Worm (Caenorhabditis elegans): ENCODE results near the gene C06B8.7.

The C06B8.7 gene

ce11 chrV:15551642-15552041 is 53.1 kb downstream of the C06B8.7 start (continued):
- peak; percentile 52; the same call in 1 of the 2 replicates for TF ChIP-seq Y53F4B.3 (GFP tag; IDR thresholded peaks at IDR 0.05)
- no peak for TF ChIP-seq madf-3 (GFP tag; IDR thresholded peaks at IDR 0.05)
- TF ChIP-seq F52B5.7 (tag; optimal IDR thresholded peaks at IDR 0.05), result no peak
- peak; percentile 44 for TF ChIP-seq nhr-179 (tag; optimal IDR thresholded peaks at IDR 0.05)
- TF ChIP-seq mel-28 (tag; optimal IDR thresholded peaks at IDR 0.05; ENCODE audit: borderline replicate concordance), result peak; percentile 34
- TF ChIP-seq F57A8.1 (GFP tag; optimal IDR thresholded peaks at IDR 0.05), result no peak
- TF ChIP-seq tbp1 (GFP tag; optimal IDR thresholded peaks at IDR 0.05), result peak; percentile 98
- no peak for TF ChIP-seq F37B4.10 (GFP tag; IDR thresholded peaks at IDR 0.05)
- TF ChIP-seq pbrm-1 (GFP tag; IDR thresholded peaks at IDR 0.05), result peak; percentile 62
- TF ChIP-seq unc-62 (GFP tag; optimal IDR thresholded peaks at IDR 0.05), result no peak
- TF ChIP-seq ztf-3 (GFP tag; optimal IDR thresholded peaks at IDR 0.05), result no peak
- no peak for TF ChIP-seq pha-4 (tag; optimal IDR thresholded peaks at IDR 0.05)
- 0 out of 2 replicates have a peak, but pooled peaks have one; percentile 20 for TF ChIP-seq cebp-1 (GFP tag; IDR thresholded peaks at IDR 0.05)
- peak; percentile 62 for TF ChIP-seq cebp-1 (tag; optimal IDR thresholded peaks at IDR 0.05)
- no peak for TF ChIP-seq fkh-3 (tag; optimal IDR thresholded peaks at IDR 0.05)

- TF ChIP-seq T07F8.4 (tag; optimal IDR thresholded peaks at IDR 0.05) (no peak), K11D2.4 (GFP tag; IDR thresholded peaks at IDR 0.05) (no peak), ztf-3 (GFP tag; optimal IDR thresholded peaks at IDR 0.05) (no peak), mel-28 (tag; optimal IDR thresholded peaks at IDR 0.05; ENCODE audit: borderline replicate concordance) (no peak), atf-7 (tag; optimal IDR thresholded peaks at IDR 0.05) (no peak), F10E7.11 (tag; optimal IDR thresholded peaks at IDR 0.05) (no peak), ceh-100 (GFP tag; IDR thresholded peaks at IDR 0.05) (no peak), ztf-22 (GFP tag; optimal IDR thresholded peaks at IDR 0.05) (no peak), sptf-2 (GFP tag; optimal IDR thresholded peaks at IDR 0.05) (no peak), akir-1 (GFP tag; optimal IDR thresholded peaks at IDR 0.05) (no peak), chd-7 (tag; optimal IDR thresholded peaks at IDR 0.05) (no peak), fkh-3 (tag; optimal IDR thresholded peaks at IDR 0.05) (no peak), unc-130 (GFP tag; optimal IDR thresholded peaks at IDR 0.05) (no peak), lin-54 (GFP tag; optimal IDR thresholded peaks at IDR 0.05) (peak; percentile 18), tlf-1 (GFP tag; optimal IDR thresholded peaks at IDR 0.05) (no peak), F37B4.10 (GFP tag; IDR thresholded peaks at IDR 0.05) (no peak), F33H1.4 (GFP tag; IDR thresholded peaks at IDR 0.05) (0 out of 2 replicates have a peak, but pooled peaks have one; percentile 17), mcd-1 (GFP tag; IDR thresholded peaks at IDR 0.05) (peak; percentile 29; the same call in 1 of the 2 replicates), attf-3 (GFP tag; conservative IDR thresholded peaks at IDR 0.05) (no peak), cebp-1 (GFP tag; IDR thresholded peaks at IDR 0.05) (no peak), cebp-1 (tag; optimal IDR thresholded peaks at IDR 0.05) (peak; percentile 12), lin-35 (GFP tag; optimal IDR thresholded peaks at IDR 0.05) (no peak), F57C9.4 (tag; optimal IDR thresholded peaks at IDR 0.05) (no peak), snpc-1.3 (tag; optimal IDR thresholded peaks at IDR 0.05; ENCODE audit: insufficient read depth) (no peak), F49E8.2 (tag; optimal IDR thresholded peaks at IDR 0.05; ENCODE audit: insufficient read depth) (no peak), rcor-1 (GFP tag; IDR thresholded peaks at IDR 0.05) (no peak), xnd-1 (tag; optimal IDR thresholded peaks at IDR 0.05) (no peak), ceh-27 (GFP tag; optimal IDR thresholded peaks at IDR 0.05) (no peak), attf-6 (GFP tag; IDR thresholded peaks at IDR 0.05) (no peak), ztf-6 (GFP tag; IDR thresholded peaks at IDR 0.05) (no peak), Y67H2A.10 (GFP tag; conservative IDR thresholded peaks at IDR 0.05) (no peak), tbp1 (GFP tag; optimal IDR thresholded peaks at IDR 0.05) (peak; percentile 95), dox-1 (GFP tag; IDR thresholded peaks at IDR 0.05) (peak; percentile 54), hlh-26 (GFP tag; conservative IDR thresholded peaks at IDR 0.05) (no peak), unc-62 (GFP tag; optimal IDR thresholded peaks at IDR 0.05) (no peak), F55B11.4 (tag; optimal IDR thresholded peaks at IDR 0.05; ENCODE audit: borderline replicate concordance, insufficient read depth) (no peak), egl-18 (GFP tag; IDR thresholded peaks at IDR 0.05) (no peak), let-526 (GFP tag; IDR thresholded peaks at IDR 0.05) (no peak), zim-3 (tag; optimal IDR thresholded peaks at IDR 0.05) (no peak)
Measured at ce11 chrV:15553869-15554268, 55.3 kb downstream of the C06B8.7 start.
